Fruit fly (Drosophila melanogaster): ENCODE measurements around the gene promL.

- no peak for TF ChIP-seq Met (GFP tag; optimal IDR thresholded peaks at IDR 0.05)
- TF ChIP-seq CG6276 (GFP tag; optimal IDR thresholded peaks at IDR 0.05), result no peak
- TF ChIP-seq CG6792 (GFP tag; optimal IDR thresholded peaks at IDR 0.05), result peak; percentile 52
- no peak for TF ChIP-seq Hr4 (GFP tag; optimal IDR thresholded peaks at IDR 0.05)
- TF ChIP-seq CG34406 (GFP tag; optimal IDR thresholded peaks at IDR 0.05), result no peak
- TF ChIP-seq Sox102F (GFP tag; optimal IDR thresholded peaks at IDR 0.05), result no peak
- TF ChIP-seq Hr39 (GFP tag; optimal IDR thresholded peaks at IDR 0.05), result no peak
- TF ChIP-seq vri (GFP tag; optimal IDR thresholded peaks at IDR 0.05), result no peak
- TF ChIP-seq CG16779 (tag; optimal IDR thresholded peaks at IDR 0.05), result no peak
- peak; percentile 46 for TF ChIP-seq lz (GFP tag; optimal IDR thresholded peaks at IDR 0.05)
Measured at dm6 chr3L:3109417-3110090, 18.0 kb downstream of the promL start.
